Worm (Caenorhabditis elegans): ENCODE results near the gene mig-14.

DNA sequence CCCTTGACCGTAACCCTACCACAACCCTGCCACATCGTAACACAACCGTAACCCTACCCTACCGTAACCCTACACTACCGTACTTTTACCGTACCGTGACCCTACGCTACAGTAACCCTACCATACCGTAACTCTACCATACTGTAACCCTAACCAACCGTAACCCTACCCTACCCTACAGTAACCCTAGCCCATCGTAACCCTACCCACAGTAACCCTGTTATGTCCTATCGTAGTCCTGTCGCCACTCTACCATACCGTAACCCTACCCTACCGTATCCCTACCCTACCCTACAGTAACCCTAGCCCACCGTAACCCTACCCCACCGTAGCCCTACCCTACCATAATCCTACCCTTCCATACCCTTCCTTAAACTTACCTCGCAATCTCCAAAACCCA is 20.9 kb upstream of the mig-14 start:
- TF ChIP-seq W03F9.2 (tag; optimal IDR thresholded peaks at IDR 0.05) (no peak), dao-5 (tag; optimal IDR thresholded peaks at IDR 0.05) (no peak)

Data from whole organism, L4/young adult.